Worm (Caenorhabditis elegans): Measurements from ENCODE around the gene gcc-1.

gcc-1 gene

DNA sequence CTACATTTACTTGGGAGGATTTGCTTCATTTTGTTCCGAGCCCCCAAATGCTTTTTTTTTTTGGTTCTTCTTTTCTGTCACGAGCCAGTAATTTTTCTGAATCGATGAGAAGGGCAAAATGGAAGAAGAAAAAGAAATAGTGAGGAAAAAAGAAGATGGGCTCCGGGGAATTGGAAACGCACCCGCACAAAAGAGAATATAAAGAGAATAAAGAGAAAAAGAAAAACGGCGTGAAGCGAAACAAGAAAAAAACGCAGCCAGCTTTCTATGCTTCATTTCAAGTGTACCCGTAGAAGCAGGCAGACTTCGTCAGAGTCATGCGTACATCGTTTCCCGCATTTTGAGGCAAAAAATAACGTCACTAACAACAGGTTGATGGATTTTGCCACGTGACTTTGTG is 48.7 kb upstream of the gcc-1 start:
- peak; percentile 33 for TF ChIP-seq hmg-11 (tag; optimal IDR thresholded peaks at IDR 0.05)
- TF ChIP-seq unc-39 (tag; optimal IDR thresholded peaks at IDR 0.05), result no peak
- no peak for TF ChIP-seq ceh-82 (tag; optimal IDR thresholded peaks at IDR 0.05)
- TF ChIP-seq fkh-2 (tag; optimal IDR thresholded peaks at IDR 0.05), result no peak
- TF ChIP-seq unc-62 (GFP tag; optimal IDR thresholded peaks at IDR 0.05), result no peak
- TF ChIP-seq mdl-1 (tag; optimal IDR thresholded peaks at IDR 0.05), result no peak
- TF ChIP-seq nhr-11 (tag; optimal IDR thresholded peaks at IDR 0.05), result no peak
- TF ChIP-seq fkh-10 (GFP tag; optimal IDR thresholded peaks at IDR 0.05), result peak; percentile 64
- no peak for TF ChIP-seq egl-27 (tag; optimal IDR thresholded peaks at IDR 0.05)
- no peak for TF ChIP-seq nhr-77 (tag; optimal IDR thresholded peaks at IDR 0.05)
- no peak for TF ChIP-seq ZK546.5 (tag; optimal IDR thresholded peaks at IDR 0.05)
- TF ChIP-seq daf-12 (tag; optimal IDR thresholded peaks at IDR 0.05), result no peak
- no peak for TF ChIP-seq lin-15B (tag; optimal IDR thresholded peaks at IDR 0.05)
- no peak for TF ChIP-seq ceh-16 (tag; optimal IDR thresholded peaks at IDR 0.05)
- no peak for TF ChIP-seq nhr-67 (tag; optimal IDR thresholded peaks at IDR 0.05)
- peak; percentile 47 for TF ChIP-seq ama-1 (optimal IDR thresholded peaks at IDR 0.05)
- TF ChIP-seq nhr-76 (tag; optimal IDR thresholded peaks at IDR 0.05), result no peak
- TF ChIP-seq tbx-2 (tag; optimal IDR thresholded peaks at IDR 0.05), result no peak
- no peak for TF ChIP-seq ztf-11 (tag; optimal IDR thresholded peaks at IDR 0.05)
- TF ChIP-seq nhr-43 (tag; optimal IDR thresholded peaks at IDR 0.05; ENCODE audit: poor library complexity, severe bottlenecking), result peak; percentile 19
- TF ChIP-seq pqm-1 (tag; optimal IDR thresholded peaks at IDR 0.05), result no peak
- TF ChIP-seq sea-2 (GFP tag; optimal IDR thresholded peaks at IDR 0.05), result no peak
- TF ChIP-seq ceh-28 (tag; optimal IDR thresholded peaks at IDR 0.05), result no peak
- TF ChIP-seq nhr-237 (tag; optimal IDR thresholded peaks at IDR 0.05), result no peak
- no peak for TF ChIP-seq elt-2 (tag; optimal IDR thresholded peaks at IDR 0.05)
- TF ChIP-seq nhr-12 (tag; optimal IDR thresholded peaks at IDR 0.05), result no peak
- TF ChIP-seq snpc-4 (tag; optimal IDR thresholded peaks at IDR 0.05), result peak; percentile 8
- no peak for TF ChIP-seq aly-2 (tag; optimal IDR thresholded peaks at IDR 0.05)
- TF ChIP-seq lsy-12 (tag; optimal IDR thresholded peaks at IDR 0.05), result no peak
- no peak for TF ChIP-seq mml-1 (tag; optimal IDR thresholded peaks at IDR 0.05)
- no peak for TF ChIP-seq zag-1 (tag; optimal IDR thresholded peaks at IDR 0.05)
- no peak for TF ChIP-seq eor-1 (tag; optimal IDR thresholded peaks at IDR 0.05)
- no peak for TF ChIP-seq skn-1 (tag; optimal IDR thresholded peaks at IDR 0.05)
- TF ChIP-seq pha-4 (tag; optimal IDR thresholded peaks at IDR 0.05), result no peak
- no peak for TF ChIP-seq egl-5 (tag; optimal IDR thresholded peaks at IDR 0.05)
- peak; percentile 54 for TF ChIP-seq nfya-1 (tag; optimal IDR thresholded peaks at IDR 0.05; ENCODE audit: insufficient read depth)
- TF ChIP-seq nhr-23 (tag; optimal IDR thresholded peaks at IDR 0.05), result no peak
- no peak for TF ChIP-seq ceh-9 (tag; optimal IDR thresholded peaks at IDR 0.05)
- peak; percentile 4 for TF ChIP-seq lin-39 (tag; optimal IDR thresholded peaks at IDR 0.05)
- no peak for TF ChIP-seq nhr-25 (tag; optimal IDR thresholded peaks at IDR 0.05)
- TF ChIP-seq nhr-28 (tag; optimal IDR thresholded peaks at IDR 0.05), result no peak

- TF ChIP-seq egl-27 (tag; optimal IDR thresholded peaks at IDR 0.05) (no peak), mdl-1 (tag; optimal IDR thresholded peaks at IDR 0.05) (no peak), ZK546.5 (tag; optimal IDR thresholded peaks at IDR 0.05) (no peak), zag-1 (tag; optimal IDR thresholded peaks at IDR 0.05) (no peak), pha-4 (tag; optimal IDR thresholded peaks at IDR 0.05) (peak; percentile 86), nhr-43 (tag; optimal IDR thresholded peaks at IDR 0.05; ENCODE audit: poor library complexity, severe bottlenecking) (peak; percentile 52), fkh-10 (GFP tag; optimal IDR thresholded peaks at IDR 0.05) (no peak), nhr-25 (tag; optimal IDR thresholded peaks at IDR 0.05) (peak; percentile 74), nhr-237 (tag; optimal IDR thresholded peaks at IDR 0.05) (no peak), unc-39 (tag; optimal IDR thresholded peaks at IDR 0.05) (no peak), snpc-4 (tag; optimal IDR thresholded peaks at IDR 0.05) (no peak), elt-2 (tag; optimal IDR thresholded peaks at IDR 0.05) (peak; percentile 32), nhr-76 (tag; optimal IDR thresholded peaks at IDR 0.05) (no peak), fos-1 (tag; optimal IDR thresholded peaks at IDR 0.05) (no peak), ceh-82 (tag; optimal IDR thresholded peaks at IDR 0.05) (no peak), lin-39 (tag; optimal IDR thresholded peaks at IDR 0.05) (no peak), mml-1 (tag; optimal IDR thresholded peaks at IDR 0.05) (no peak), skn-1 (tag; optimal IDR thresholded peaks at IDR 0.05) (no peak), nhr-67 (tag; optimal IDR thresholded peaks at IDR 0.05) (no peak), egl-5 (tag; optimal IDR thresholded peaks at IDR 0.05) (no peak), ama-1 (optimal IDR thresholded peaks at IDR 0.05) (peak; percentile 95), sea-2 (GFP tag; optimal IDR thresholded peaks at IDR 0.05) (no peak), daf-12 (tag; optimal IDR thresholded peaks at IDR 0.05) (no peak), lsy-12 (tag; optimal IDR thresholded peaks at IDR 0.05) (peak; percentile 42), ztf-4 (tag; optimal IDR thresholded peaks at IDR 0.05) (no peak), ceh-9 (tag; optimal IDR thresholded peaks at IDR 0.05) (no peak), fkh-2 (tag; optimal IDR thresholded peaks at IDR 0.05) (no peak), nhr-28 (tag; optimal IDR thresholded peaks at IDR 0.05) (no peak), aly-2 (tag; optimal IDR thresholded peaks at IDR 0.05) (no peak), nhr-77 (tag; optimal IDR thresholded peaks at IDR 0.05) (no peak), eor-1 (tag; optimal IDR thresholded peaks at IDR 0.05) (no peak), nhr-12 (tag; optimal IDR thresholded peaks at IDR 0.05) (no peak), elt-3 (tag; optimal IDR thresholded peaks at IDR 0.05) (no peak), unc-62 (GFP tag; optimal IDR thresholded peaks at IDR 0.05) (no peak), jun-1 (tag; optimal IDR thresholded peaks at IDR 0.05) (no peak), lin-15B (tag; optimal IDR thresholded peaks at IDR 0.05) (no peak), nhr-23 (tag; optimal IDR thresholded peaks at IDR 0.05) (no peak), tbx-2 (tag; optimal IDR thresholded peaks at IDR 0.05) (no peak), ceh-28 (tag; optimal IDR thresholded peaks at IDR 0.05) (no peak), R02D3.7 (tag; optimal IDR thresholded peaks at IDR 0.05) (no peak), hmg-11 (tag; optimal IDR thresholded peaks at IDR 0.05) (no peak), nfya-1 (tag; optimal IDR thresholded peaks at IDR 0.05; ENCODE audit: insufficient read depth) (peak; percentile 42)
These were observed 48.1 kb upstream of the gcc-1 start for ce11 chrX:3111687-3112086.

All from whole organism, L3 larva.